Worm (Caenorhabditis elegans) whole organism, L4/young adult: ENCODE results near the gene npp-21.

ENCODE experiments used
- W03F9.2 ChIP-seq: fragments of 150-350 bp; optimal IDR thresholded peaks from 2 replicates; lab custom pipeline; 2014; ENCODE audit warnings: missing biosample characterization, missing genetic modification characterization
- dao-5 ChIP-seq: sonication (generic microtip); optimal IDR thresholded peaks from 2 replicates; lab custom pipeline; 2016; ENCODE audit warnings: missing genotype, missing genetic modification characterization, moderate library complexity, missing compliant biosample characterization
- him-1 ChIP-seq: sonication (generic microtip); optimal IDR thresholded peaks from 2 replicates; lab custom pipeline; 2016; ENCODE audit warnings: missing genotype, missing genetic modification reagents, missing genetic modification characterization, missing compliant biosample characterization

- no peak for TF ChIP-seq him-1 (tag; lab: Kevin White, UChicago)
- no peak for TF ChIP-seq W03F9.2
- TF ChIP-seq dao-5 (tag; lab: Kevin White, UChicago) = no peak
Measured at ce11 chrII:7594262-7594661, 5.2 kb upstream of the npp-21 start.
